Fruit fly (Drosophila melanogaster) whole organism, embryonic: Measurements from ENCODE around the gene HINT1.

Experiments used
- BtbVII ChIP-seq: fragments of 200-800 bp; sonication (Bioruptor generic); optimal IDR thresholded peaks from 3 replicates; lab custom pipeline; 2017; ENCODE audit warnings: missing biosample characterization, mild to moderate bottlenecking, missing genetic modification characterization
- CG1024 ChIP-seq: fragments of 200-800 bp; sonication (Bioruptor generic); IDR thresholded peaks from 2 replicates; pipeline ENCODE4 v1.3.6; 2022; ENCODE audit warnings: missing biosample characterization, missing genetic modification characterization
- CG10267 ChIP-seq: fragments of 200-800 bp; sonication (Bioruptor generic); optimal IDR thresholded peaks from 2 replicates; lab custom pipeline; 2018; ENCODE audit warnings: missing biosample characterization, mild to moderate bottlenecking, missing genetic modification characterization, moderate library complexity
- CG10462 ChIP-seq: fragments of 200-800 bp; sonication (Bioruptor generic); optimal IDR thresholded peaks from 2 replicates; lab custom pipeline; 2016; ENCODE audit warnings: missing biosample characterization, missing genetic modification characterization
- CG10979 ChIP-seq: fragments of 200-800 bp; sonication (Bioruptor generic); optimal IDR thresholded peaks from 2 replicates; lab custom pipeline; 2018; ENCODE audit warnings: missing biosample characterization, mild to moderate bottlenecking, missing genetic modification characterization, moderate library complexity
- CG11696 ChIP-seq: fragments of 200-800 bp; sonication (Bioruptor generic); IDR thresholded peaks from 2 replicates; pipeline ENCODE4 v1.3.6; 2022; ENCODE audit warnings: missing biosample characterization, missing genetic modification characterization
- CG15011 ChIP-seq: fragments of 200-800 bp; sonication (Bioruptor generic); optimal IDR thresholded peaks from 3 replicates; lab custom pipeline; 2018; ENCODE audit warnings: missing biosample characterization, mild to moderate bottlenecking, missing genetic modification characterization
- CG15479 ChIP-seq: fragments of 200-800 bp; sonication (Bioruptor generic); optimal IDR thresholded peaks from 3 replicates; lab custom pipeline; 2019; ENCODE audit warnings: missing biosample characterization, mild to moderate bottlenecking, missing genetic modification characterization, moderate library complexity
- CG17912 ChIP-seq: fragments of 200-800 bp; sonication (Bioruptor generic); optimal IDR thresholded peaks from 2 replicates; lab custom pipeline; 2018; ENCODE audit warnings: missing biosample characterization, mild to moderate bottlenecking, missing genetic modification characterization
- CG18764 ChIP-seq: fragments of 200-800 bp; sonication (Bioruptor generic); optimal IDR thresholded peaks from 3 replicates; lab custom pipeline; 2016; ENCODE audit warnings: missing biosample characterization, missing genetic modification characterization
- CG2202 ChIP-seq: fragments of 200-800 bp; sonication (Bioruptor generic); optimal IDR thresholded peaks from 2 replicates; lab custom pipeline; 2018; ENCODE audit warnings: missing biosample characterization, mild to moderate bottlenecking, missing genetic modification characterization
- CG2875 ChIP-seq: fragments of 200-800 bp; sonication (Bioruptor generic); optimal IDR thresholded peaks from 2 replicates; lab custom pipeline; 2017; ENCODE audit warnings: missing biosample characterization, mild to moderate bottlenecking, missing genetic modification characterization, missing genetic modification reagents
- CG34224 ChIP-seq: fragments of 200-800 bp; sonication (Bioruptor generic); IDR thresholded peaks from 3 replicates; pipeline ENCODE4 v1.3.6; 2022; ENCODE audit warnings: missing biosample characterization, missing genetic modification characterization; ENCODE audit not compliant: partially characterized antibody
- CG3847 ChIP-seq: fragments of 200-800 bp; sonication (Bioruptor generic); IDR thresholded peaks from 2 replicates; pipeline ENCODE4 v1.3.6; 2022; ENCODE audit warnings: missing biosample characterization, missing genetic modification characterization
- CG3995 ChIP-seq: fragments of 200-800 bp; sonication (Bioruptor generic); optimal IDR thresholded peaks from 3 replicates; lab custom pipeline; 2016; ENCODE audit warnings: missing biosample characterization, missing genetic modification characterization
- CG4360 ChIP-seq: fragments of 200-800 bp; sonication (Bioruptor generic); IDR thresholded peaks from 2 replicates; pipeline ENCODE4 v1.3.6; 2022; ENCODE audit warnings: missing biosample characterization, missing genetic modification characterization
- CG6791 ChIP-seq: fragments of 200-800 bp; sonication (Bioruptor generic); IDR thresholded peaks from 3 replicates; pipeline ENCODE4 v1.3.6; 2022; ENCODE audit warnings: missing biosample characterization, missing genetic modification characterization; ENCODE audit not compliant: partially characterized antibody
- CG7963 ChIP-seq: fragments of 200-800 bp; sonication (Bioruptor generic); IDR thresholded peaks from 3 replicates; pipeline ENCODE4 v1.3.6; 2022; ENCODE audit warnings: missing biosample characterization, missing genetic modification characterization; ENCODE audit not compliant: partially characterized antibody
- CG8944 ChIP-seq: fragments of 200-800 bp; sonication (Bioruptor generic); optimal IDR thresholded peaks from 3 replicates; lab custom pipeline; 2016; ENCODE audit warnings: missing biosample characterization, missing genetic modification characterization
- CG9932 ChIP-seq: fragments of 200-800 bp; sonication (Bioruptor generic); IDR thresholded peaks from 2 replicates; pipeline ENCODE4 v1.3.6; 2022; ENCODE audit warnings: missing biosample characterization, missing genetic modification characterization
- Dad ChIP-seq: fragments of 200-800 bp; sonication (Bioruptor generic); optimal IDR thresholded peaks from 3 replicates; lab custom pipeline; 2016; ENCODE audit warnings: missing biosample characterization, missing genetic modification characterization
- Doc3 ChIP-seq: fragments of 200-800 bp; sonication (Bioruptor generic); IDR thresholded peaks from 3 replicates; pipeline ENCODE4 v1.3.6; 2022; ENCODE audit warnings: missing biosample characterization, missing genetic modification characterization; ENCODE audit not compliant: partially characterized antibody
- Dp ChIP-seq: fragments of 200-800 bp; sonication (Bioruptor generic); optimal IDR thresholded peaks from 2 replicates; lab custom pipeline; 2018; ENCODE audit warnings: missing biosample characterization, mild to moderate bottlenecking, missing genetic modification characterization, moderate library complexity
- Dref ChIP-seq: fragments of 200-800 bp; sonication (Bioruptor generic); IDR thresholded peaks from 2 replicates; pipeline ENCODE4 v1.3.6; 2022; ENCODE audit warnings: missing biosample characterization, missing genetic modification characterization
- Elba2 ChIP-seq: fragments of 200-800 bp; sonication (Bioruptor generic); optimal IDR thresholded peaks from 3 replicates; lab custom pipeline; 2016; ENCODE audit warnings: missing biosample characterization, missing genetic modification characterization
- HLH3B ChIP-seq: fragments of 200-800 bp; sonication (Bioruptor generic); IDR thresholded peaks from 2 replicates; pipeline ENCODE4 v1.3.6; 2022; ENCODE audit warnings: missing biosample characterization, missing genetic modification characterization
- HLHmδ ChIP-seq: fragments of 200-800 bp; sonication (Bioruptor generic); optimal IDR thresholded peaks from 2 replicates; lab custom pipeline; 2018; ENCODE audit warnings: missing biosample characterization, mild to moderate bottlenecking, missing genetic modification characterization, moderate library complexity
- Hmx ChIP-seq: fragments of 200-800 bp; sonication (Bioruptor generic); optimal IDR thresholded peaks from 2 replicates; lab custom pipeline; 2016; ENCODE audit warnings: missing biosample characterization, missing genetic modification characterization
- Hsf ChIP-seq: fragments of 200-800 bp; sonication (Bioruptor generic); optimal IDR thresholded peaks from 3 replicates; lab custom pipeline; 2016; ENCODE audit warnings: missing biosample characterization, missing genetic modification characterization
- Nf-YC ChIP-seq: fragments of 200-800 bp; optimal IDR thresholded peaks from 3 replicates; lab custom pipeline; 2019; ENCODE audit warnings: missing biosample characterization, mild to moderate bottlenecking, missing genetic modification characterization, moderate library complexity
- NfI ChIP-seq: fragments of 200-800 bp; sonication (Bioruptor generic); optimal IDR thresholded peaks from 3 replicates; lab custom pipeline; 2018; ENCODE audit warnings: missing biosample characterization, mild to moderate bottlenecking, missing genetic modification characterization, moderate library complexity
- Rx ChIP-seq: fragments of 200-800 bp; sonication (Bioruptor generic); IDR thresholded peaks from 2 replicates; pipeline ENCODE4 v1.3.6; 2022; ENCODE audit warnings: missing biosample characterization, missing genetic modification characterization
- Sox100B ChIP-seq: fragments of 200-800 bp; sonication (Bioruptor generic); optimal IDR thresholded peaks from 3 replicates; lab custom pipeline; 2018; ENCODE audit warnings: missing biosample characterization, mild to moderate bottlenecking, missing genetic modification characterization
- Stat92E ChIP-seq, 3 experiments: fragments of >200 bp in 2 of 3; fragments of 200-800 bp in 1 of 3; sonication (Bioruptor generic) in 1 of 3; optimal IDR thresholded peaks; 2 replicates each; lab custom pipeline; 2017 to 2019; ENCODE audit warnings: missing biosample characterization in 3 of 3, missing genetic modification characterization in 3 of 3, mild to moderate bottlenecking in 1 of 3, moderate library complexity in 1 of 3
- TFAM ChIP-seq: fragments of 200-800 bp; sonication (Bioruptor generic); optimal IDR thresholded peaks from 2 replicates; lab custom pipeline; 2017; ENCODE audit warnings: missing biosample characterization, missing genetic modification characterization, inconsistent platforms
- ara ChIP-seq: fragments of 200-800 bp; sonication (Bioruptor generic); IDR thresholded peaks from 2 replicates; pipeline ENCODE4 v1.3.6; 2022; ENCODE audit warnings: missing biosample characterization, missing genetic modification characterization
- cad ChIP-seq: fragments of >200 bp; optimal IDR thresholded peaks from 2 replicates; lab custom pipeline; 2017; ENCODE audit warnings: missing biosample characterization, missing genetic modification characterization
- ci ChIP-seq: fragments of 200-800 bp; sonication (Bioruptor generic); IDR thresholded peaks from 3 replicates; pipeline ENCODE4 v1.3.6; 2022; ENCODE audit warnings: missing biosample characterization, missing genetic modification characterization
- da ChIP-seq: fragments of 200-800 bp; sonication (Bioruptor generic); optimal IDR thresholded peaks from 2 replicates; lab custom pipeline; 2016; ENCODE audit warnings: missing biosample characterization, missing genetic modification characterization
- fru ChIP-seq: fragments of >200 bp; optimal IDR thresholded peaks from 2 replicates; lab custom pipeline; 2017
- fu2 ChIP-seq: fragments of 200-800 bp; sonication (Bioruptor generic); optimal IDR thresholded peaks from 2 replicates; lab custom pipeline; 2016; ENCODE audit warnings: missing biosample characterization, missing genetic modification characterization
- gem ChIP-seq: fragments of 200-800 bp; sonication (Bioruptor generic); optimal IDR thresholded peaks from 2 replicates; lab custom pipeline; 2019; ENCODE audit warnings: missing biosample characterization, mild to moderate bottlenecking, missing genetic modification characterization, moderate library complexity
- gsb ChIP-seq: fragments of 200-800 bp; sonication (Bioruptor generic); IDR thresholded peaks from 2 replicates; pipeline ENCODE4 v1.3.6; 2022; ENCODE audit warnings: missing biosample characterization, missing genetic modification characterization
- gt ChIP-seq: fragments of 200-800 bp; sonication (Bioruptor generic); IDR thresholded peaks from 2 replicates; pipeline ENCODE4 v1.3.6; 2022; ENCODE audit warnings: missing biosample characterization, missing genetic modification characterization
- lbe ChIP-seq: fragments of 200-800 bp; sonication (Bioruptor generic); optimal IDR thresholded peaks from 2 replicates; lab custom pipeline; 2016; ENCODE audit warnings: missing biosample characterization, mild to moderate bottlenecking, missing genetic modification characterization
- pnt ChIP-seq: fragments of 200-800 bp; sonication (Bioruptor generic); optimal IDR thresholded peaks from 3 replicates; lab custom pipeline; 2016; ENCODE audit warnings: missing biosample characterization, missing genetic modification characterization
- ro ChIP-seq: fragments of 200-800 bp; sonication (Bioruptor generic); IDR thresholded peaks from 2 replicates; pipeline ENCODE4 v1.3.6; 2022; ENCODE audit warnings: missing biosample characterization, missing genetic modification characterization
- stc ChIP-seq: fragments of 200-800 bp; sonication (Bioruptor generic); IDR thresholded peaks from 2 replicates; pipeline ENCODE4 v1.3.6; 2022; ENCODE audit warnings: missing biosample characterization, missing genetic modification characterization
- twi ChIP-seq: fragments of 200-800 bp; optimal IDR thresholded peaks from 2 replicates; lab custom pipeline; 2019; ENCODE audit warnings: missing biosample characterization, mild to moderate bottlenecking, missing genetic modification characterization, moderate library complexity
- yki ChIP-seq: fragments of >200 bp; optimal IDR thresholded peaks from 3 replicates; lab custom pipeline; 2018

Gene HINT1

dm6 chr2L:2765659-2766373 is 4.1 kb upstream of the HINT1 start, which contains the start of the genes Snx21 and aph-1 (continued):
- no peak for TF ChIP-seq Elba2 (GFP tag; lab: Kevin White, UChicago)
- TF ChIP-seq CG7963 (GFP tag; lab: Robert Waterston, UW), result no peak
- peak; percentile 91 for TF ChIP-seq BtbVII (GFP tag; lab: Kevin White, UChicago)
- TF ChIP-seq TFAM (GFP tag; lab: Kevin White, UChicago), result peak; percentile 16
- peak; percentile 80 for TF ChIP-seq fu2 (GFP tag; lab: Kevin White, UChicago)
- TF ChIP-seq ro (GFP tag; lab: Robert Waterston, UW), result peak; percentile 64
- TF ChIP-seq CG2202, result peak; percentile 69
- TF ChIP-seq yki, result peak; percentile 47
- peak; percentile 72 for TF ChIP-seq gt (GFP tag; lab: Robert Waterston, UW)
- no peak for TF ChIP-seq fru (lab: Kevin White, UChicago)
- peak; percentile 91 for TF ChIP-seq NfI (GFP tag; lab: Kevin White, UChicago)
- TF ChIP-seq CG15011 (GFP tag; lab: Kevin White, UChicago), result peak; percentile 85
- peak; percentile 18 for TF ChIP-seq CG3995
- peak; percentile 52 for TF ChIP-seq da
- TF ChIP-seq pnt (GFP tag; lab: Kevin White, UChicago), result peak; percentile 89
- peak; percentile 91 for TF ChIP-seq CG8944 (GFP tag; lab: Kevin White, UChicago)
- peak; percentile 74 for TF ChIP-seq ara (GFP tag; lab: Robert Waterston, UW)
- TF ChIP-seq ci, result peak; percentile 82
- TF ChIP-seq CG9932 (GFP tag; lab: Robert Waterston, UW), result peak; percentile 90
- peak; percentile 82 for TF ChIP-seq CG18764 (GFP tag; lab: Kevin White, UChicago)
- peak; percentile 85 for TF ChIP-seq CG3847 (GFP tag; lab: Robert Waterston, UW)
- no peak for TF ChIP-seq CG6791 (GFP tag; lab: Robert Waterston, UW)
- TF ChIP-seq lbe (GFP tag; lab: Kevin White, UChicago), result peak; percentile 88
- no peak for TF ChIP-seq Doc3 (GFP tag; lab: Robert Waterston, UW)
- TF ChIP-seq CG10462 (GFP tag; lab: Kevin White, UChicago), result peak; percentile 78
- peak; percentile 20 for TF ChIP-seq HLHmδ (GFP tag; lab: Kevin White, UChicago)
- peak; percentile 87 for TF ChIP-seq Hsf (GFP tag; lab: Kevin White, UChicago)
- peak; percentile 93 for TF ChIP-seq Sox100B (GFP tag; lab: Kevin White, UChicago)
- peak; percentile 47; the same call in 1 of the 2 replicates for TF ChIP-seq CG1024
- no peak for TF ChIP-seq CG15479
- TF ChIP-seq Stat92E (GFP tag; optimal IDR thresholded peaks at IDR 0.05; lab: Kevin White, UChicago), result peak in 1 of 3 experiments; percentile 71
- peak; percentile 38 for TF ChIP-seq Dref
- peak; percentile 86 for TF ChIP-seq Dad
- peak; percentile 97 for TF ChIP-seq gem
- TF ChIP-seq twi (tag; lab: Kevin White, UChicago), result peak; percentile 86
- TF ChIP-seq Rx (GFP tag; lab: Robert Waterston, UW), result peak; percentile 84
- TF ChIP-seq CG34224 (GFP tag; lab: Robert Waterston, UW), result no peak
- peak; percentile 91 for TF ChIP-seq CG10979 (tag; lab: Kevin White, UChicago)
- peak; percentile 87 for TF ChIP-seq Nf-YC
- TF ChIP-seq CG4360 (GFP tag; lab: Robert Waterston, UW), result peak; percentile 26; the same call in 1 of the 2 replicates
- no peak for TF ChIP-seq cad (GFP tag; lab: Kevin White, UChicago)
- no peak for TF ChIP-seq Dp
- peak; percentile 81 for TF ChIP-seq CG2875 (GFP tag; lab: Kevin White, UChicago)
- TF ChIP-seq CG11696 (GFP tag; lab: Robert Waterston, UW), result no peak; the same call in 1 of the 2 replicates
- no peak; the same call in 1 of the 2 replicates for TF ChIP-seq gsb (GFP tag; lab: Robert Waterston, UW)
- TF ChIP-seq CG17912 (GFP tag; lab: Kevin White, UChicago), result peak; percentile 77
- TF ChIP-seq Hmx (GFP tag; lab: Kevin White, UChicago), result peak; percentile 77
- peak; percentile 81 for TF ChIP-seq HLH3B (GFP tag; lab: Robert Waterston, UW)
- TF ChIP-seq CG10267 (tag; lab: Kevin White, UChicago), result peak; percentile 86
- peak; percentile 89 for TF ChIP-seq stc
